Fruit fly (Drosophila melanogaster): ENCODE measurements around the gene Ranbp16.

Ranbp16 gene

dm6 chrX:15976568-15976967, 42.9 kb upstream of the Ranbp16 start, which contains the start of gene CG42766:
CG42766 (plus strand) TSS chrX:15976868.
- TF ChIP-seq sens-2 (GFP tag; IDR thresholded peaks at IDR 0.05) (no peak), CG12744 (GFP tag; optimal IDR thresholded peaks at IDR 0.05) (no peak), CG11696 (GFP tag; IDR thresholded peaks at IDR 0.05) (no peak), CG3163 (GFP tag; optimal IDR thresholded peaks at IDR 0.05) (no peak), gro (GFP tag; optimal IDR thresholded peaks at IDR 0.05) (no peak), Ada2b (GFP tag; IDR thresholded peaks at IDR 0.05) (no peak), Dek (tag; optimal IDR thresholded peaks at IDR 0.05) (no peak)

DNA sequence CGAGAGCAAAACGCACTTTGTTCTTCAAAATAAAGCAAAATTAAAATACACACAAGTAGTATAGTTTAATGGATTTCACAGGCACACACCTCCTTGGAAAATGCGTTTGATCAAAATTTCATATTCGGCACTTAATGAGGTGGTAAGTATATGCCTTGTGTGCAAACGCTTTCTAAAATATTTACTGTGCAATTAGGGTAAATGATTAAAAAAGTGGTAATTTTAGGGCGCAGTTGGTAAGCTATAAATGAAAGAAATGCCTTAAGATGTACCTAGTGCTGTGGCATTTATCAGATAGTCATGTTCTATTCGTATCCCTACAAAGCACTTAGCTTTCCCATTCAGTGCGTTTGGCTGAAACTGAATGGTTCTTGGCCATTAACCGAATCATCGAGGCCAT, 40.5 kb upstream of the Ranbp16 start, which contains the start of gene Or13a:
Gene Or13a, plus strand, starts transcription at position 301 of the 400 bp plus-strand sequence.
- TF ChIP-seq CG10267 (tag; optimal IDR thresholded peaks at IDR 0.05) (no peak), HLHmδ (GFP tag; optimal IDR thresholded peaks at IDR 0.05) (no peak), Pdp1 (GFP tag; optimal IDR thresholded peaks at IDR 0.05) (no peak), shn (GFP tag; optimal IDR thresholded peaks at IDR 0.05) (no peak), ash1 (GFP tag; optimal IDR thresholded peaks at IDR 0.05) (no peak), her (GFP tag; optimal IDR thresholded peaks at IDR 0.05) (no peak), dmrt99B (tag; optimal IDR thresholded peaks at IDR 0.05) (no peak), CG12071 (GFP tag; optimal IDR thresholded peaks at IDR 0.05) (no peak)

DNA sequence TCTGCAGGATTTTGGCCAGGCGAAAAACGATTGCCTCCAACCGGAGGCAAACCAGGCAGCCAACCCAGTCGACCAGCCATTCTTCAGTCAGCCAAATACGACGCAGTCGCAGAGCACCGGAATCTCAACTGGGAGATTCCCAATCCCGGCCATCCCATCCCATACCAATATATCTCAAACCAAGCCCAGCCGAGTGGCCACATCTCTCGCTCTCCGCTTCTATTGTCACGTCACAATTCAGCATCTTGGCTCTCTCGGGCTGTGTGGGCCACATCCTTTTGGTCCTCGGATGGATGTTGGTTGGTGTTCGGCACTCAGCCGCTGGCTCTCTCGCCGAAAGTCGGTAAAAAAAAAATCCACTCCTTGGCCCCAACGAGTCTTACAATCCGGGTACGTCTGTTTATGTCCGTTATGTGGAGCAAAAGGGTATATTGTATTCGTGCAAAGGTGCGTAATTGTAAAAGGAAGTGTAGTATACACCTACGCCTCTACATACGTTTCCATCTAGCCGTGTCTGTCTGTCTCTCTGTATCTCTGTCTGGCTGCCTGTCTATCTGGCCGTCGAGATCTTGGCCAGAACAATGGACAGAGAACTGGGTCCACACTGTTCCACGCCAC, 39.6 kb upstream of the Ranbp16 start, which contains the start of gene mmd:
Gene mmd, minus strand, starts transcription at position 3 of the 618 bp plus-strand sequence.
- TF ChIP-seq CG18011 (GFP tag; optimal IDR thresholded peaks at IDR 0.05), result no peak
- peak; percentile 89 for TF ChIP-seq Deaf1 (tag; optimal IDR thresholded peaks at IDR 0.05)
- TF ChIP-seq CG8290 (GFP tag; optimal IDR thresholded peaks at IDR 0.05), result no peak
- no peak for TF ChIP-seq CG8290 (tag; optimal IDR thresholded peaks at IDR 0.05)
- 0 out of 2 replicates have a peak, but pooled peaks have one; percentile 20 for TF ChIP-seq CG32532 (GFP tag; IDR thresholded peaks at IDR 0.05)
- peak; percentile 54 for TF ChIP-seq abd-A (tag; optimal IDR thresholded peaks at IDR 0.05)
- TF ChIP-seq ewg (GFP tag; optimal IDR thresholded peaks at IDR 0.05), result peak; percentile 56
- no peak for TF ChIP-seq fd96Cb (tag; optimal IDR thresholded peaks at IDR 0.05)
- TF ChIP-seq Trl (optimal IDR thresholded peaks at IDR 0.05), result peak; percentile 21 to 44
- no peak for TF ChIP-seq Trl (GFP tag; optimal IDR thresholded peaks at IDR 0.05)
- peak; percentile 95 for TF ChIP-seq CG13894 (tag; optimal IDR thresholded peaks at IDR 0.05)
- peak; percentile 68 for TF ChIP-seq Ets65A (GFP tag)

DNA sequence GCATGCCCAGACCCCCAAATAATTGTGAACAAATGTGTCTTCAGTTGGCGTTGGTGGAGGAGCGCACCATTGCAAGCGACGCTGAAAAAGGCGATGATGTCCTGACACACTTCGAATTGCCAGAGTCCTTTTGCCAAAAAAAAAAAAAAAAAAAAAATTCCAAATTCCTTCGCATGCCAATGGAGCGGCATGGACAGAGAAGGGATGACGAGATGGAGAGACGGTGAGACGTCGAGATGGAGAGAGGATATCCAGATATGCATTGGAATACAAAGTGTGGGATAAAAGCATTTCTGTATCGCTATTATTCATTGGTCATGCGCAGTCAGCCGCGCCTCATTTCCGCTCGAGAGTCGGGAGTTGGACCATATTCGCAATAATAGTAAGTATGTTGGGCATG, 37.9 kb upstream of the Ranbp16 start:
- no peak for TF ChIP-seq Med (GFP tag)
- TF ChIP-seq sd (tag; optimal IDR thresholded peaks at IDR 0.05), result peak; percentile 55
- TF ChIP-seq Hr39 (optimal IDR thresholded peaks at IDR 0.05), result no peak
- no peak for TF ChIP-seq CG31224 (GFP tag; IDR thresholded peaks at IDR 0.05)
- no peak for TF ChIP-seq insv (GFP tag; optimal IDR thresholded peaks at IDR 0.05)
- TF ChIP-seq HLH54F (GFP tag; optimal IDR thresholded peaks at IDR 0.05), result no peak
- TF ChIP-seq toy (GFP tag; IDR thresholded peaks at IDR 0.05), result no peak
- peak; percentile 96 for TF ChIP-seq nerfin-1 (tag; optimal IDR thresholded peaks at IDR 0.05)
- peak; percentile 56 for TF ChIP-seq ewg (GFP tag; optimal IDR thresholded peaks at IDR 0.05)
- peak in 1 of 2 experiments; percentile 17 for TF ChIP-seq Trl (optimal IDR thresholded peaks at IDR 0.05)
- TF ChIP-seq Trl (GFP tag; optimal IDR thresholded peaks at IDR 0.05), result no peak
- TF ChIP-seq emc (GFP tag; optimal IDR thresholded peaks at IDR 0.05), result no peak
- no peak for TF ChIP-seq Hr51 (GFP tag; optimal IDR thresholded peaks at IDR 0.05)
- TF ChIP-seq CG30020 (tag; optimal IDR thresholded peaks at IDR 0.05), result no peak
- TF ChIP-seq Sin3A (optimal IDR thresholded peaks at IDR 0.05), result no peak
- TF ChIP-seq Deaf1 (tag; optimal IDR thresholded peaks at IDR 0.05), result peak; percentile 5
- peak; percentile 31 for TF ChIP-seq abd-A (tag; optimal IDR thresholded peaks at IDR 0.05)
- peak; percentile 29 for TF ChIP-seq CG13894 (tag; optimal IDR thresholded peaks at IDR 0.05)
